Worm (Caenorhabditis elegans): Measurements from ENCODE around the gene fbxa-47.

The fbxa-47 gene

DNA sequence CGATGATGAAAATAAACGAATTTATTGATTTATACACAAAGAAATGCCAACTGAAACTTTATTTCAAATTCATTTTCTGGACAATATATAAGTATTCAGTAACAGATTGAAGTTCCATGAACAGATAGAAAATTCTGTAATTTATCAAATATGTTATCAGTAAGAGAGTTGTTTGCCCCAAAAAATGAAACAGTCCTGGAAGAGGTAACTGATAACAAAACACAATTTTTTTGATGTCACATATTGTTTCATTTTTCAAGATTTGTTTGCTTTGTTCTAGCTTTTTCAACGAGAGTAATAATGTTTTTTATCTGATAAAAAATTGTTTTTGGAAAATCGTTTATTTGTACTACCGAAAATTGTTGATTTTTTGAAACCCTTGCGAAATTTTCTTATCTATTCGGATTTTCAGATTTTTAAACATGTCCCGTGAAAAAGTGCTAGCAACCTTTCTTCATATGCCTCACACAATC is 20.8 kb upstream of the fbxa-47 start, which contains the start of gene fbxa-73:
fbxa-73 (plus strand) TSS at position 423 of the 473 bp plus-strand sequence.
- no peak for TF ChIP-seq cnd-1 (tag; optimal IDR thresholded peaks at IDR 0.05)
- no peak for TF ChIP-seq sem-2 (GFP tag; optimal IDR thresholded peaks at IDR 0.05)

ce11 chrIII:2251348-2251747 is 19.1 kb upstream of the fbxa-47 start, which contains the start of gene fbxa-7:
Gene fbxa-7, minus strand, starts transcription at chrIII:2251448.
- no peak for TF ChIP-seq nhr-28 (tag; optimal IDR thresholded peaks at IDR 0.05)

ce11 chrIII:2245727-2246126 is 13.5 kb upstream of the fbxa-47 start, which contains the start of gene srd-67:
Gene srd-67, minus strand, starts transcription at chrIII:2245827.
- TF ChIP-seq tbx-8 (GFP tag; optimal IDR thresholded peaks at IDR 0.05) (no peak), elt-1 (tag; optimal IDR thresholded peaks at IDR 0.05; ENCODE audit: borderline replicate concordance, insufficient read depth) (no peak), lin-13 (tag; optimal IDR thresholded peaks at IDR 0.05) (no peak), unc-39 (tag; optimal IDR thresholded peaks at IDR 0.05) (no peak), snpc-4 (tag; optimal IDR thresholded peaks at IDR 0.05) (no peak), ces-1 (GFP tag; optimal IDR thresholded peaks at IDR 0.05) (no peak), sem-2 (GFP tag; optimal IDR thresholded peaks at IDR 0.05) (no peak), flh-1 (GFP tag; optimal IDR thresholded peaks at IDR 0.05) (no peak), ceh-83 (GFP tag; optimal IDR thresholded peaks at IDR 0.05) (no peak), nhr-2 (tag; optimal IDR thresholded peaks at IDR 0.05) (no peak), M03D4.4 (tag; optimal IDR thresholded peaks at IDR 0.05) (no peak), bed-3 (GFP tag; optimal IDR thresholded peaks at IDR 0.05) (no peak), mls-2 (tag; optimal IDR thresholded peaks at IDR 0.05) (no peak), pha-4 (tag; optimal IDR thresholded peaks at IDR 0.05) (no peak), ceh-43 (GFP tag; optimal IDR thresholded peaks at IDR 0.05) (no peak), ztf-11 (tag; optimal IDR thresholded peaks at IDR 0.05) (no peak)

DNA sequence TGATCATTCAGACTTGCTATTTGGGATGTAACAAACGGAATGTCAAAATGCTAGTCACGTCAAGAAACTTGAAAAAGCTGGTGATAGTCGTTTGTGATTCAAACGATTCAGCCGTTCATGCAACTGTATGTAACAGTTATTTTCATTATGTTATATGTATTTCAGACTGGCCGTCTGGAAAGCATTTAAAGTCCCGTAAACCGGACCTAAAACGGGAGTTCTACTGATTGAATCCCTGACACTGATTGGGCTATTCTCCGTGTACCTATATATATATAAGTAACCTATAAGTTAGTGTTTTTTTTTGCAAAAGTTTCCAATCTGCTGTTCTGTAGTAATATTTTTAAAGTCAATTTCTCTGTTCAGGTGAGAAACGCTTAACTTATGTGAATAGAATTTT is 11.4 kb upstream of the fbxa-47 start:
- no peak for TF ChIP-seq ceh-83 (GFP tag; optimal IDR thresholded peaks at IDR 0.05)
- TF ChIP-seq M03D4.4 (tag; optimal IDR thresholded peaks at IDR 0.05) = no peak
- TF ChIP-seq lsy-2 (tag; optimal IDR thresholded peaks at IDR 0.05) = no peak
- TF ChIP-seq nhr-12 (tag; optimal IDR thresholded peaks at IDR 0.05) = no peak
- TF ChIP-seq zip-8 (tag; optimal IDR thresholded peaks at IDR 0.05) = no peak
- no peak for TF ChIP-seq unc-120 (tag; optimal IDR thresholded peaks at IDR 0.05; ENCODE audit: poor library complexity, severe bottlenecking)
- no peak for TF ChIP-seq snpc-4 (tag; optimal IDR thresholded peaks at IDR 0.05)
- no peak for TF ChIP-seq flh-1 (GFP tag; optimal IDR thresholded peaks at IDR 0.05)
- no peak for TF ChIP-seq ceh-39 (tag; optimal IDR thresholded peaks at IDR 0.05)

DNA sequence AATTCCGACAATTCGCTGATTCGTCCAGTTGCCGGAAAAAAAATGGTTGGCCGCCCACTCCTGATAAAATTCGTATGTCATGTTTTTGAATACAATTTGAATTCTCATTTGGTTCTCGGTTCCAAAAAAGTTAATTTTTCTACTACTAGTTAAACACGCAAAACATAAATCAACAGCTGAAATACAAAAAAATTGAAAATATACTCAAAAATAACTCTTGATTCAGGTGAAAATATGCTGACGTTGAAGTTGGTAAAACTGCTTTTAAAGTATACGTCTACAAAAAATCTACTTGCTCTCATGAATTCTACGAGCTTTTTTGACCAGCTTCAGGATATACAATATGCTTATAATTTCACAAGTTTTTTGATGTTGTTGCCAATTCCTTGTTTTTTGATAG is 8.2 kb upstream of the fbxa-47 start, which contains the start of gene srz-56:
srz-56 (plus strand) TSS at position 301 of the 400 bp plus-strand sequence.
- no peak for TF ChIP-seq sptf-1 (tag; optimal IDR thresholded peaks at IDR 0.05)
- TF ChIP-seq pha-4 (tag; optimal IDR thresholded peaks at IDR 0.05) = no peak
- TF ChIP-seq ces-1 (GFP tag; optimal IDR thresholded peaks at IDR 0.05) = no peak
- no peak for TF ChIP-seq ham-2 (GFP tag; optimal IDR thresholded peaks at IDR 0.05)
- no peak for TF ChIP-seq blmp-1 (tag; optimal IDR thresholded peaks at IDR 0.05)
- no peak for TF ChIP-seq mep-1 (tag; optimal IDR thresholded peaks at IDR 0.05)
- no peak for TF ChIP-seq elt-1 (tag; optimal IDR thresholded peaks at IDR 0.05; ENCODE audit: borderline replicate concordance, insufficient read depth)
- TF ChIP-seq cnd-1 (tag; optimal IDR thresholded peaks at IDR 0.05) = no peak
- TF ChIP-seq ceh-83 (GFP tag; optimal IDR thresholded peaks at IDR 0.05) = no peak
- no peak for TF ChIP-seq snpc-4 (tag; optimal IDR thresholded peaks at IDR 0.05)
- no peak for TF ChIP-seq nhr-237 (tag; optimal IDR thresholded peaks at IDR 0.05)
- no peak for TF ChIP-seq mab-5 (tag; optimal IDR thresholded peaks at IDR 0.05)
- TF ChIP-seq M03D4.4 (tag; optimal IDR thresholded peaks at IDR 0.05) = no peak
- no peak for TF ChIP-seq ceh-39 (tag; optimal IDR thresholded peaks at IDR 0.05)
- no peak for TF ChIP-seq nhr-12 (tag; optimal IDR thresholded peaks at IDR 0.05)
- no peak for TF ChIP-seq sem-2 (GFP tag; optimal IDR thresholded peaks at IDR 0.05)
- TF ChIP-seq nhr-28 (tag; optimal IDR thresholded peaks at IDR 0.05) = no peak
- TF ChIP-seq unc-39 (tag; optimal IDR thresholded peaks at IDR 0.05) = no peak

- TF ChIP-seq ceh-39 (tag; optimal IDR thresholded peaks at IDR 0.05) (no peak), tbx-8 (GFP tag; optimal IDR thresholded peaks at IDR 0.05) (no peak), M03D4.4 (tag; optimal IDR thresholded peaks at IDR 0.05) (no peak), ztf-11 (tag; optimal IDR thresholded peaks at IDR 0.05) (no peak), nhr-28 (tag; optimal IDR thresholded peaks at IDR 0.05) (no peak), nhr-237 (tag; optimal IDR thresholded peaks at IDR 0.05) (no peak), lin-32 (GFP tag; optimal IDR thresholded peaks at IDR 0.05) (no peak), drap-1 (GFP tag; optimal IDR thresholded peaks at IDR 0.05) (no peak), flh-1 (GFP tag; optimal IDR thresholded peaks at IDR 0.05) (no peak), ceh-43 (GFP tag; optimal IDR thresholded peaks at IDR 0.05) (no peak), nhr-76 (tag; optimal IDR thresholded peaks at IDR 0.05) (no peak), hlh-1 (tag; optimal IDR thresholded peaks at IDR 0.05) (no peak), mab-5 (tag; optimal IDR thresholded peaks at IDR 0.05) (no peak)
Observed at ce11 chrIII:2239587-2240144, 7.4 kb upstream of the fbxa-47 start, which contains the start of gene C39B5.10. Gene C39B5.10, minus strand, starts transcription at chrIII:2239637.

Measured in whole organism, mixed stage, embryonic.